Worm (Caenorhabditis elegans): ENCODE data around the gene chpf-2.
"Not testable (repeated sequence)": the region's sequence is repeated elsewhere in the genome, so short reads cannot be mapped to it uniquely, and the experiment has no call there.

Gene chpf-2

ce11 chrV:3080792-3081191, 41.6 kb upstream of the chpf-2 start, which contains the start of gene srt-5:
TSS of gene srt-5 (minus strand) at chrV:3080892.
- TF ChIP-seq zip-11 (GFP tag; IDR thresholded peaks at IDR 0.05) (no peak), unc-62 (GFP tag; optimal IDR thresholded peaks at IDR 0.05 in 1 of 2) (peak in 1 of 2 experiments; percentile 61), unc-62 (tag; optimal IDR thresholded peaks at IDR 0.05) (no peak)

ce11 chrV:3071548-3071947, 32.4 kb upstream of the chpf-2 start, which contains the start of gene C50H11.13:
TSS of gene C50H11.13 (minus strand) at chrV:3071648.
- TF ChIP-seq nhr-25 (tag; optimal IDR thresholded peaks at IDR 0.05; ENCODE audit: borderline replicate concordance, insufficient read depth) (no peak), fos-1 (tag; optimal IDR thresholded peaks at IDR 0.05) (no peak), zag-1 (tag; optimal IDR thresholded peaks at IDR 0.05) (no peak), R02D3.7 (tag; optimal IDR thresholded peaks at IDR 0.05) (no peak), F10B5.3 (tag; optimal IDR thresholded peaks at IDR 0.05) (no peak), nhr-237 (tag; optimal IDR thresholded peaks at IDR 0.05) (no peak), snpc-4 (tag; optimal IDR thresholded peaks at IDR 0.05) (no peak), unc-62 (GFP tag; optimal IDR thresholded peaks at IDR 0.05 in 1 of 2) (no peak), unc-62 (tag; optimal IDR thresholded peaks at IDR 0.05) (no peak), saeg-2 (GFP tag; IDR thresholded peaks at IDR 0.05) (no peak), skn-1 (tag; optimal IDR thresholded peaks at IDR 0.05) (no peak), F44E2.7 (GFP tag; IDR thresholded peaks at IDR 0.05) (no peak), mep-1 (tag; optimal IDR thresholded peaks at IDR 0.05) (no peak)

ce11 chrV:3069101-3069500, 29.9 kb upstream of the chpf-2 start, which contains the start of gene str-40:
TSS of gene str-40 (minus strand) at chrV:3069201.
- TF ChIP-seq zfp-2 (tag; optimal IDR thresholded peaks at IDR 0.05): no peak
- no peak for TF ChIP-seq lsy-2 (tag; optimal IDR thresholded peaks at IDR 0.05)
- no peak for TF ChIP-seq daf-16 (GFP tag; optimal IDR thresholded peaks at IDR 0.05)
- no peak for TF ChIP-seq daf-16 (tag; optimal IDR thresholded peaks at IDR 0.05)
- no peak for TF ChIP-seq mxl-2 (GFP tag; conservative IDR thresholded peaks at IDR 0.05)
- no peak for TF ChIP-seq egl-43 (GFP tag; IDR thresholded peaks at IDR 0.05)
- TF ChIP-seq madf-9 (GFP tag; conservative IDR thresholded peaks at IDR 0.05): no peak
- TF ChIP-seq attf-4 (tag; optimal IDR thresholded peaks at IDR 0.05): no peak
- no peak for TF ChIP-seq php-3 (GFP tag; IDR thresholded peaks at IDR 0.05)
- TF ChIP-seq ceh-62 (tag; optimal IDR thresholded peaks at IDR 0.05): no peak
- TF ChIP-seq F37D6.2 (tag; optimal IDR thresholded peaks at IDR 0.05): no peak
- TF ChIP-seq set-16 (GFP tag; IDR thresholded peaks at IDR 0.05): no peak
- no peak for TF ChIP-seq aha-1 (tag)
- no peak for TF ChIP-seq Y105C5A.15 (GFP tag; IDR thresholded peaks at IDR 0.05)
- no peak for TF ChIP-seq nhr-28 (tag; optimal IDR thresholded peaks at IDR 0.05)

DNA sequence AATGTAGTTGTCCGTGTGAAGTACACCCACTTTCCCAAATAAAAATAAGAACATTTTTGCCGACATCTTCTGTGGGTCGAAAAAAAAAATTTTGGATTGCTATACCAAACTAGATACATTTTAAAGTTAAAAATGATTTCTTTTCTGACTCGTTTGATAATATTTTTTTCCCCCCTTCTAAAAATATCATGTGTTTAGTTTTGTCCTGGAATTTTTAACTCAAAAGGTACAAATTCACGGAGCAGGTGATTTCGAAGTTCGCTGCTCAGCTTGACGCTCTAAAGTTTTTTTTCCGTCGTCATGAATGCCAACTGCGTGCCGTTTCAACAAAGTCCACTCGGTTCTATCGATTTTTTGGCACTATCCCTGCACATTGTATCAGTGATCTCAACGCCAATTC, 26.7 kb upstream of the chpf-2 start, which contains the start of gene srh-185:
Gene srh-185, plus strand, starts transcription at position 301 of the 400 bp plus-strand sequence.
- TF ChIP-seq tag-97 (GFP tag; IDR thresholded peaks at IDR 0.05) (no peak), nhr-25 (tag; optimal IDR thresholded peaks at IDR 0.05; ENCODE audit: borderline replicate concordance, insufficient read depth) (no peak), F37D6.2 (tag; optimal IDR thresholded peaks at IDR 0.05) (no peak), F44E2.7 (GFP tag; IDR thresholded peaks at IDR 0.05) (no peak), unc-62 (GFP tag; optimal IDR thresholded peaks at IDR 0.05 in 1 of 2) (peak in 1 of 2 experiments; percentile 11), unc-62 (tag; optimal IDR thresholded peaks at IDR 0.05) (no peak)

- not testable (repeated sequence) for TF ChIP-seq unc-62 (GFP tag; optimal IDR thresholded peaks at IDR 0.05 in 1 of 2); unc-62 (tag; optimal IDR thresholded peaks at IDR 0.05); zfp-2 (tag; optimal IDR thresholded peaks at IDR 0.05); lsy-2 (tag; optimal IDR thresholded peaks at IDR 0.05)
These were observed 25.2 kb upstream of the chpf-2 start, which contains the start of gene srt-16 for ce11 chrV:3064418-3064817. TSS of gene srt-16 (minus strand) at chrV:3064518.

DNA sequence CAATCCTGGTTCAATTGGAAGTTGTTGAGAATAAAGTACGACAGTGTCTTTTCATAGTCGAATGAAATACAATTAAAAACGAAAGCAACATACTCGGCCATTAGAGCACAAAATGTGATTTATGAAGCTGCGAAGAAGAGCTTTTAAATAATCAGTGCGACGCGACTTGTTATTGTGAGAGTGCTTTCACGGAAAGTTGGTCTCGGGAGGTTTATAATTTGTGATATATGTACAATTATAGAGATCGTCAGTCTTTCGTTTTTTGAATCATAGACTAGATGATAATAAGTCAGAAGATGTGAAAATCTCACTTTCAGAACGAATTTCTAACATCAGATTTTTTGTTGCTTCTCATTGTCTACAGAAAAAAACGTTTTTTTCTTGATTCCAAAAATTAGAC, 22.9 kb upstream of the chpf-2 start, which contains the start of gene srt-15:
Gene srt-15, minus strand, starts transcription at position 101 of the 400 bp plus-strand sequence.
- no peak for TF ChIP-seq zip-11 (GFP tag; IDR thresholded peaks at IDR 0.05)
- TF ChIP-seq F37D6.2 (tag; optimal IDR thresholded peaks at IDR 0.05): no peak
- TF ChIP-seq hif-1 (tag; optimal IDR thresholded peaks at IDR 0.05): no peak
- TF ChIP-seq dve-1 (tag; optimal IDR thresholded peaks at IDR 0.05; ENCODE audit: insufficient read depth): no peak
- no peak for TF ChIP-seq unc-62 (GFP tag; optimal IDR thresholded peaks at IDR 0.05 in 1 of 2)
- no peak for TF ChIP-seq unc-62 (tag; optimal IDR thresholded peaks at IDR 0.05)
- no peak for TF ChIP-seq F10B5.3 (tag; optimal IDR thresholded peaks at IDR 0.05)
- no peak for TF ChIP-seq ctbp-1 (GFP tag; IDR thresholded peaks at IDR 0.05)
- no peak for TF ChIP-seq nhr-102 (tag; optimal IDR thresholded peaks at IDR 0.05)
- TF ChIP-seq dmd-9 (GFP tag; IDR thresholded peaks at IDR 0.05): no peak
- TF ChIP-seq nhr-42 (GFP tag; IDR thresholded peaks at IDR 0.05): no peak
- TF ChIP-seq spr-1 (tag; optimal IDR thresholded peaks at IDR 0.05): no peak
- TF ChIP-seq nhr-76 (tag; optimal IDR thresholded peaks at IDR 0.05): no peak
- no peak for TF ChIP-seq Y105C5A.15 (GFP tag; IDR thresholded peaks at IDR 0.05)
- TF ChIP-seq zfp-2 (tag; optimal IDR thresholded peaks at IDR 0.05): no peak
- TF ChIP-seq nhr-111 (GFP tag; optimal IDR thresholded peaks at IDR 0.05): no peak
- no peak for TF ChIP-seq hlh-30 (tag; optimal IDR thresholded peaks at IDR 0.05; ENCODE audit: insufficient read depth)
- TF ChIP-seq nhr-10 (tag; optimal IDR thresholded peaks at IDR 0.05): no peak

All from whole organism, L4 larva.